Worm (Caenorhabditis elegans) whole organism, L4/young adult: ENCODE measurements around the gene pqn-18.

Experiments
- W03F9.2 ChIP-seq: fragments of 150-350 bp; optimal IDR thresholded peaks from 2 replicates; lab custom pipeline; 2014; ENCODE audit warnings: missing biosample characterization, missing genetic modification characterization
- dao-5 ChIP-seq: sonication (generic microtip); optimal IDR thresholded peaks from 2 replicates; lab custom pipeline; 2016; ENCODE audit warnings: missing genotype, missing genetic modification characterization, moderate library complexity, missing compliant biosample characterization
- him-1 ChIP-seq: sonication (generic microtip); optimal IDR thresholded peaks from 2 replicates; lab custom pipeline; 2016; ENCODE audit warnings: missing genotype, missing genetic modification reagents, missing genetic modification characterization, missing compliant biosample characterization

- TF ChIP-seq dao-5 (tag; lab: Kevin White, UChicago) (no peak), him-1 (tag; lab: Kevin White, UChicago) (no peak), W03F9.2 (tag; lab: Kevin White, UChicago) (no peak)
Measured at ce11 chrX:12929961-12930360, 22.3 kb downstream of the pqn-18 start, which contains the start of gene C34E7.3.
